Fruit fly (Drosophila melanogaster) whole organism, embryonic: ENCODE results near the gene CG8349.

Source experiments
- B-H1 ChIP-seq: fragments of 200-800 bp; sonication (Bioruptor generic); IDR thresholded peaks from 3 replicates; pipeline ENCODE4 v1.3.6; 2022; ENCODE audit warnings: missing biosample characterization, missing genetic modification characterization
- CG10462 ChIP-seq: fragments of 200-800 bp; sonication (Bioruptor generic); optimal IDR thresholded peaks from 2 replicates; lab custom pipeline; 2016; ENCODE audit warnings: missing biosample characterization, missing genetic modification characterization
- CG10959 ChIP-seq: fragments of 200-800 bp; sonication (Bioruptor generic); IDR thresholded peaks from 2 replicates; pipeline ENCODE4 v1.3.6; 2022; ENCODE audit warnings: missing biosample characterization, missing genetic modification characterization
- CG11560 ChIP-seq: fragments of 200-800 bp; sonication (Bioruptor generic); IDR thresholded peaks from 3 replicates; pipeline ENCODE4 v1.3.6; 2022; ENCODE audit warnings: missing biosample characterization, missing genetic modification characterization
- CG11696 ChIP-seq: fragments of 200-800 bp; sonication (Bioruptor generic); IDR thresholded peaks from 2 replicates; pipeline ENCODE4 v1.3.6; 2022; ENCODE audit warnings: missing biosample characterization, missing genetic modification characterization
- CG12236 ChIP-seq: fragments of 200-800 bp; sonication (Bioruptor generic); optimal IDR thresholded peaks from 2 replicates; lab custom pipeline; 2016; ENCODE audit warnings: missing biosample characterization, missing genetic modification characterization
- CG12769 ChIP-seq: fragments of 200-800 bp; sonication (Bioruptor generic); optimal IDR thresholded peaks from 2 replicates; lab custom pipeline; 2019; ENCODE audit warnings: missing biosample characterization, mild to moderate bottlenecking, missing genetic modification characterization, moderate library complexity
- CG15479 ChIP-seq: fragments of 200-800 bp; sonication (Bioruptor generic); optimal IDR thresholded peaks from 3 replicates; lab custom pipeline; 2019; ENCODE audit warnings: missing biosample characterization, mild to moderate bottlenecking, missing genetic modification characterization, moderate library complexity
- CG1603 ChIP-seq: fragments of 200-800 bp; sonication (Bioruptor generic); optimal IDR thresholded peaks from 2 replicates; lab custom pipeline; 2019; ENCODE audit warnings: missing biosample characterization, mild to moderate bottlenecking, missing genetic modification characterization, moderate library complexity
- CG17385 ChIP-seq: fragments of 200-800 bp; sonication (Bioruptor generic); optimal IDR thresholded peaks from 3 replicates; lab custom pipeline; 2018; ENCODE audit warnings: missing biosample characterization, mild to moderate bottlenecking, missing genetic modification characterization
- CG2129 ChIP-seq: fragments of 200-800 bp; sonication (Bioruptor generic); IDR thresholded peaks from 2 replicates; pipeline ENCODE4 v1.3.6; 2022; ENCODE audit warnings: missing biosample characterization, missing genetic modification characterization; ENCODE audit not compliant: partially characterized antibody
- CG31441 ChIP-seq: fragments of 200-800 bp; sonication (Bioruptor generic); IDR thresholded peaks from 2 replicates; pipeline ENCODE4 v1.3.6; 2022; ENCODE audit warnings: missing biosample characterization, missing genetic modification characterization
- CG9609 ChIP-seq: fragments of 200-800 bp; sonication (Bioruptor generic); optimal IDR thresholded peaks from 3 replicates; lab custom pipeline; 2016; ENCODE audit warnings: missing biosample characterization, missing genetic modification characterization
- Camta ChIP-seq: fragments of 200-800 bp; sonication (Bioruptor generic); optimal IDR thresholded peaks from 2 replicates; lab custom pipeline; 2016; ENCODE audit warnings: missing biosample characterization, missing genetic modification characterization
- Chrac-16 ChIP-seq: fragments of 200-800 bp; sonication (Bioruptor generic); optimal IDR thresholded peaks from 3 replicates; lab custom pipeline; 2016; ENCODE audit warnings: missing biosample characterization, missing genetic modification characterization
- E2f1 ChIP-seq: fragments of 200-800 bp; sonication (Bioruptor generic); IDR thresholded peaks from 2 replicates; pipeline ENCODE4 v1.3.6; 2022; ENCODE audit warnings: missing biosample characterization, missing genetic modification characterization
- ERR ChIP-seq: fragments of 200-800 bp; sonication (Bioruptor generic); optimal IDR thresholded peaks from 2 replicates; lab custom pipeline; 2016; ENCODE audit warnings: missing biosample characterization, missing genetic modification characterization
- H15 ChIP-seq: fragments of 200-800 bp; sonication (Bioruptor generic); IDR thresholded peaks from 3 replicates; pipeline ENCODE4 v1.3.6; 2022; ENCODE audit warnings: missing biosample characterization, missing genetic modification characterization
- HLHmδ ChIP-seq: fragments of 200-800 bp; sonication (Bioruptor generic); optimal IDR thresholded peaks from 2 replicates; lab custom pipeline; 2018; ENCODE audit warnings: missing biosample characterization, mild to moderate bottlenecking, missing genetic modification characterization, moderate library complexity
- Max ChIP-seq: fragments of 200-800 bp; sonication (Bioruptor generic); optimal IDR thresholded peaks from 2 replicates; lab custom pipeline; 2016; ENCODE audit warnings: missing biosample characterization, mild to moderate bottlenecking, missing genetic modification characterization
- Ptx1 ChIP-seq: fragments of 200-800 bp; sonication (Bioruptor generic); IDR thresholded peaks from 2 replicates; pipeline ENCODE4 v1.3.6; 2022; ENCODE audit warnings: missing biosample characterization, missing genetic modification characterization
- Side ChIP-seq: fragments of 200-800 bp; sonication (Bioruptor generic); optimal IDR thresholded peaks from 2 replicates; lab custom pipeline; 2016; ENCODE audit warnings: missing biosample characterization, missing genetic modification characterization
- Six4 ChIP-seq: fragments of 200-800 bp; sonication (Bioruptor generic); optimal IDR thresholded peaks from 2 replicates; lab custom pipeline; 2016; ENCODE audit warnings: missing biosample characterization, missing genetic modification characterization
- Usf ChIP-seq: fragments of 200-800 bp; sonication (Bioruptor generic); optimal IDR thresholded peaks from 2 replicates; lab custom pipeline; 2017; ENCODE audit warnings: missing genotype, missing biosample characterization, missing genetic modification characterization
- Xbp1 ChIP-seq: fragments of 200-800 bp; sonication (Bioruptor generic); optimal IDR thresholded peaks from 3 replicates; lab custom pipeline; 2016; ENCODE audit warnings: missing biosample characterization, mild to moderate bottlenecking, missing genetic modification characterization
- ato ChIP-seq: fragments of 200-800 bp; sonication (Bioruptor generic); IDR thresholded peaks from 2 replicates; pipeline ENCODE4 v1.3.6; 2022; ENCODE audit warnings: missing biosample characterization, missing genetic modification characterization; ENCODE audit not compliant: partially characterized antibody
- bigmax ChIP-seq: fragments of 200-800 bp; sonication (Bioruptor generic); optimal IDR thresholded peaks from 2 replicates; lab custom pipeline; 2018; ENCODE audit warnings: missing biosample characterization, mild to moderate bottlenecking, missing genetic modification characterization
- caup ChIP-seq: fragments of 200-800 bp; sonication (Bioruptor generic); optimal IDR thresholded peaks from 3 replicates; lab custom pipeline; 2017; ENCODE audit warnings: missing biosample characterization, mild to moderate bottlenecking, missing genetic modification characterization, moderate library complexity; ENCODE audit not compliant: severe bottlenecking
- esg ChIP-seq: fragments of 200-800 bp; sonication (Bioruptor generic); conservative IDR thresholded peaks from 2 replicates; pipeline ENCODE4 v1.3.6; 2022; ENCODE audit warnings: missing biosample characterization, missing genetic modification characterization
- gfzf ChIP-seq: fragments of 200-800 bp; sonication (Bioruptor generic); optimal IDR thresholded peaks from 2 replicates; lab custom pipeline; 2016; ENCODE audit warnings: missing biosample characterization, mild to moderate bottlenecking, missing genetic modification characterization, moderate library complexity
- jigr1 ChIP-seq: fragments of 200-800 bp; sonication (Bioruptor generic); IDR thresholded peaks from 3 replicates; pipeline ENCODE4 v1.3.6; 2022; ENCODE audit warnings: missing biosample characterization, missing genetic modification characterization
- lilli ChIP-seq: fragments of 200-800 bp; sonication (Bioruptor generic); optimal IDR thresholded peaks from 3 replicates; lab custom pipeline; 2016; ENCODE audit warnings: missing biosample characterization, missing genetic modification characterization
- nom ChIP-seq: fragments of 200-800 bp; sonication (Bioruptor generic); optimal IDR thresholded peaks from 2 replicates; lab custom pipeline; 2017; ENCODE audit warnings: missing biosample characterization, missing genetic modification characterization, mild to moderate bottlenecking, moderate library complexity, missing genetic modification reagents
- p53 ChIP-seq: fragments of 200-800 bp; sonication (Bioruptor generic); optimal IDR thresholded peaks from 2 replicates; lab custom pipeline; 2016; ENCODE audit warnings: missing biosample characterization, missing genetic modification characterization
- pfk ChIP-seq: fragments of 200-800 bp; sonication (Bioruptor generic); optimal IDR thresholded peaks from 2 replicates; lab custom pipeline; 2018; ENCODE audit warnings: missing biosample characterization, mild to moderate bottlenecking, missing genetic modification characterization, moderate library complexity
- phol ChIP-seq: fragments of 200-800 bp; sonication (Bioruptor generic); optimal IDR thresholded peaks from 3 replicates; lab custom pipeline; 2018; ENCODE audit warnings: missing biosample characterization, mild to moderate bottlenecking, missing genetic modification characterization, moderate library complexity
- rib ChIP-seq: fragments of 200-800 bp; sonication (Bioruptor generic); IDR thresholded peaks from 2 replicates; pipeline ENCODE4 v1.3.6; 2022; ENCODE audit warnings: missing biosample characterization, missing genetic modification characterization
- run ChIP-seq: fragments of 200-800 bp; sonication (Bioruptor generic); optimal IDR thresholded peaks from 3 replicates; lab custom pipeline; 2018; ENCODE audit warnings: missing biosample characterization, mild to moderate bottlenecking, missing genetic modification characterization
- shn ChIP-seq: fragments of 200-800 bp; sonication (Bioruptor generic); optimal IDR thresholded peaks from 3 replicates; lab custom pipeline; 2016; ENCODE audit warnings: missing biosample characterization, missing genetic modification characterization
- slbo ChIP-seq: fragments of 200-800 bp; sonication (Bioruptor generic); IDR thresholded peaks from 2 replicates; pipeline ENCODE4 v1.3.6; 2022; ENCODE audit warnings: missing biosample characterization, missing genetic modification characterization
- sqz ChIP-seq: fragments of 200-800 bp; sonication (Bioruptor generic); optimal IDR thresholded peaks from 3 replicates; lab custom pipeline; 2018; ENCODE audit warnings: missing biosample characterization, mild to moderate bottlenecking, missing genetic modification characterization
- sr ChIP-seq: fragments of 200-800 bp; sonication (Bioruptor generic); IDR thresholded peaks from 3 replicates; pipeline ENCODE4 v1.3.6; 2022; ENCODE audit warnings: missing biosample characterization, missing genetic modification characterization
- tio ChIP-seq: fragments of 200-800 bp; sonication (Bioruptor generic); optimal IDR thresholded peaks from 2 replicates; lab custom pipeline; 2017; ENCODE audit warnings: missing biosample characterization, missing genetic modification characterization, inconsistent platforms
- tna ChIP-seq: fragments of 200-800 bp; sonication (Bioruptor generic); IDR thresholded peaks from 2 replicates; pipeline ENCODE4 v1.3.6; 2022; ENCODE audit warnings: missing biosample characterization, missing genetic modification characterization; ENCODE audit not compliant: partially characterized antibody
- z ChIP-seq: fragments of 200-800 bp; sonication (Bioruptor generic); IDR thresholded peaks from 3 replicates; pipeline ENCODE4 v1.3.6; 2022; ENCODE audit warnings: missing biosample characterization, missing genetic modification characterization
- zen ChIP-seq: fragments of 200-800 bp; sonication (Bioruptor generic); optimal IDR thresholded peaks from 3 replicates; lab custom pipeline; 2018; ENCODE audit warnings: missing biosample characterization, mild to moderate bottlenecking, missing genetic modification characterization, moderate library complexity
- zen2 ChIP-seq: fragments of 200-800 bp; sonication (Bioruptor generic); IDR thresholded peaks from 3 replicates; pipeline ENCODE4 v1.3.6; 2022; ENCODE audit warnings: missing biosample characterization, missing genetic modification characterization; ENCODE audit not compliant: partially characterized antibody

Gene CG8349

DNA sequence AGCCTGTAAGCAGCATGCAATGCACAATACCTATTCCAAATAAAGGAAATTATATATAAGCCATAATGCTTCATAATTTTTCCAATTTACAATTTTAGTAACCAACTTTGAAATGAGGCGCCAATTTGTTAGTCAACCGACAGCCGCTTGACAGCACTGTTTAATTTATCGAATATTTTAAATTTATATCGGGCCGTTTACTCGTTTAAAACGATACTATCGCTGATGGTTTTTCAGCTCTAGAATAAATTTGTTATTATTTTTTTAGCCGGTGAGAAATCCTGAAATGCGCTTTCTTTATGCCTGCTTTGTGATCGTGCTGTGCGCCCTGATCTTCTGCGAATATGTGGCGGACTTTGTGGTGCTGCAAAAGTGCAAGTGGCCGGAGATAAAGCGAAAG lies 17.0 kb upstream of the CG8349 start, which contains the start of gene PGAP5 (continued):
- TF ChIP-seq Max (GFP tag; lab: Kevin White, UChicago) (peak; percentile 27), zen (tag; lab: Kevin White, UChicago) (no peak), ERR (GFP tag; lab: Kevin White, UChicago) (no peak), p53 (GFP tag; lab: Kevin White, UChicago) (no peak), jigr1 (GFP tag; lab: Robert Waterston, UW) (no peak), E2f1 (GFP tag; lab: Robert Waterston, UW) (no peak), CG9609 (no peak), rib (GFP tag; lab: Robert Waterston, UW) (no peak), CG12769 (no peak), Ptx1 (GFP tag; lab: Robert Waterston, UW) (no peak), ato (GFP tag; lab: Robert Waterston, UW) (peak; percentile 85), sr (GFP tag; lab: Robert Waterston, UW) (no peak), Camta (GFP tag; lab: Kevin White, UChicago) (no peak), tna (peak; percentile 81), CG10462 (GFP tag; lab: Kevin White, UChicago) (no peak), Six4 (GFP tag; lab: Kevin White, UChicago) (no peak), gfzf (GFP tag; lab: Kevin White, UChicago) (peak; percentile 30), Xbp1 (no peak), B-H1 (GFP tag; lab: Robert Waterston, UW) (no peak), CG11696 (GFP tag; lab: Robert Waterston, UW) (no peak), run (tag; lab: Kevin White, UChicago) (no peak), CG12236 (no peak), nom (GFP tag; lab: Kevin White, UChicago) (no peak), CG2129 (GFP tag; lab: Robert Waterston, UW) (peak; percentile 94), esg (GFP tag; lab: Robert Waterston, UW) (no peak), sqz (no peak), Usf (no peak), CG31441 (GFP tag; lab: Robert Waterston, UW) (no peak), CG10959 (GFP tag; lab: Robert Waterston, UW) (no peak), pfk (GFP tag; lab: Kevin White, UChicago) (no peak), z (GFP tag; lab: Robert Waterston, UW) (no peak), CG1603 (tag; lab: Kevin White, UChicago) (no peak), tio (GFP tag; lab: Kevin White, UChicago) (no peak), shn (GFP tag; lab: Kevin White, UChicago) (no peak), zen2 (GFP tag; lab: Robert Waterston, UW) (peak; percentile 88), CG15479 (GFP tag; lab: Kevin White, UChicago) (no peak), lilli (GFP tag; lab: Kevin White, UChicago) (peak; percentile 44), phol (tag; lab: Kevin White, UChicago) (peak; percentile 20), CG17385 (GFP tag; lab: Kevin White, UChicago) (no peak), CG11560 (tag; lab: Robert Waterston, UW) (peak; percentile 99), H15 (GFP tag; lab: Robert Waterston, UW) (no peak), Side (GFP tag; lab: Kevin White, UChicago) (no peak), bigmax (GFP tag; lab: Kevin White, UChicago) (no peak), HLHmδ (GFP tag; lab: Kevin White, UChicago) (no peak), slbo (GFP tag; lab: Robert Waterston, UW) (peak; percentile 42; the same call in 1 of the 2 replicates), caup (no peak), Chrac-16 (GFP tag; lab: Kevin White, UChicago) (no peak)
